Worm (Caenorhabditis elegans): Measurements from ENCODE around the gene B0303.7.

Gene B0303.7

ce11 chrIII:8678371-8678770 is 15.1 kb upstream of the B0303.7 start:
- TF ChIP-seq tag-97 (GFP tag; IDR thresholded peaks at IDR 0.05) = no peak
- no peak for TF ChIP-seq cey-2 (tag; optimal IDR thresholded peaks at IDR 0.05; ENCODE audit: borderline replicate concordance, insufficient read depth)
- TF ChIP-seq vab-7 (GFP tag; IDR thresholded peaks at IDR 0.05) = peak; percentile 90
- TF ChIP-seq lsy-2 (tag; optimal IDR thresholded peaks at IDR 0.05) = peak; percentile 36 to 68
- TF ChIP-seq ctbp-1 (GFP tag; IDR thresholded peaks at IDR 0.05) = peak; percentile 90
- peak; percentile 63 for TF ChIP-seq nhr-28 (tag; optimal IDR thresholded peaks at IDR 0.05)
- TF ChIP-seq F49E8.2 (tag; optimal IDR thresholded peaks at IDR 0.05; ENCODE audit: borderline replicate concordance) = peak; percentile 44
- peak; percentile 92 for TF ChIP-seq lin-1 (GFP tag; IDR thresholded peaks at IDR 0.05)
- peak; percentile 72 for TF ChIP-seq hlh-30 (tag; optimal IDR thresholded peaks at IDR 0.05; ENCODE audit: insufficient read depth)
- TF ChIP-seq aha-1 (tag) = peak; percentile 84
- TF ChIP-seq ztf-7 (tag; optimal IDR thresholded peaks at IDR 0.05) = peak; percentile 81
- 0 out of 2 replicates have a peak, but pooled peaks have one; percentile 7 for TF ChIP-seq saeg-2 (GFP tag; IDR thresholded peaks at IDR 0.05)
- peak; percentile 93 for TF ChIP-seq Y105C5A.15 (GFP tag; IDR thresholded peaks at IDR 0.05)
- peak; percentile 46 for TF ChIP-seq hlh-11 (tag; optimal IDR thresholded peaks at IDR 0.05)
- TF ChIP-seq ceh-44 (GFP tag; IDR thresholded peaks at IDR 0.05) = peak; percentile 74; the same call in 1 of the 2 replicates
- TF ChIP-seq lim-7 (GFP tag; IDR thresholded peaks at IDR 0.05) = peak; percentile 97
- TF ChIP-seq snpc-4 (tag; optimal IDR thresholded peaks at IDR 0.05) = no peak
- peak; percentile 86 to 89; a peak in 3 of 4 replicates for TF ChIP-seq madf-5 (GFP tag; IDR thresholded peaks at IDR 0.05)
- TF ChIP-seq ceh-20 (GFP tag; IDR thresholded peaks at IDR 0.05) = peak; percentile 85
- TF ChIP-seq zag-1 (tag; optimal IDR thresholded peaks at IDR 0.05) = no peak
- TF ChIP-seq ceh-82 (tag; optimal IDR thresholded peaks at IDR 0.05) = no peak
- no peak for TF ChIP-seq nhr-237 (tag; optimal IDR thresholded peaks at IDR 0.05)
- TF ChIP-seq dmd-6 (GFP tag; IDR thresholded peaks at IDR 0.05) = peak; percentile 47
- TF ChIP-seq zfp-2 (tag; optimal IDR thresholded peaks at IDR 0.05) = peak; percentile 24
- TF ChIP-seq T20F7.1 (GFP tag; optimal IDR thresholded peaks at IDR 0.05) = peak; percentile 73
- no peak for TF ChIP-seq lin-39 (tag; optimal IDR thresholded peaks at IDR 0.05)
- peak; percentile 58 for TF ChIP-seq nhr-48 (tag; optimal IDR thresholded peaks at IDR 0.05)
- TF ChIP-seq lin-15B (tag; optimal IDR thresholded peaks at IDR 0.05) = no peak
- peak; percentile 95 for TF ChIP-seq dmd-8 (GFP tag; IDR thresholded peaks at IDR 0.05)
- peak; percentile 72 for TF ChIP-seq php-3 (GFP tag; IDR thresholded peaks at IDR 0.05)
- peak; percentile 87 for TF ChIP-seq nhr-41 (GFP tag; IDR thresholded peaks at IDR 0.05)
- TF ChIP-seq arid-1 (GFP tag; conservative IDR thresholded peaks at IDR 0.05) = peak; percentile 90
- TF ChIP-seq F37D6.2 (tag; optimal IDR thresholded peaks at IDR 0.05) = peak; percentile 50
- peak; percentile 82 for TF ChIP-seq mes-2 (tag; optimal IDR thresholded peaks at IDR 0.05; ENCODE audit: poor library complexity, severe bottlenecking)
- no peak for TF ChIP-seq ztf-11 (tag; optimal IDR thresholded peaks at IDR 0.05)
- TF ChIP-seq hif-1 (tag; optimal IDR thresholded peaks at IDR 0.05) = peak in 1 of 2 experiments; percentile 69
- no peak for TF ChIP-seq unc-39 (tag; optimal IDR thresholded peaks at IDR 0.05)
- peak; percentile 84 for TF ChIP-seq lin-38 (GFP tag; IDR thresholded peaks at IDR 0.05)
- peak; percentile 72 for TF ChIP-seq rbr-2 (tag; optimal IDR thresholded peaks at IDR 0.05)
- TF ChIP-seq unc-62 (GFP tag; optimal IDR thresholded peaks at IDR 0.05 in 1 of 2) = peak in 1 of 2 experiments; percentile 93
- no peak for TF ChIP-seq unc-62 (tag; optimal IDR thresholded peaks at IDR 0.05)
- TF ChIP-seq nhr-76 (tag; optimal IDR thresholded peaks at IDR 0.05) = no peak
- TF ChIP-seq nhr-77 (tag; optimal IDR thresholded peaks at IDR 0.05) = no peak
- TF ChIP-seq tra-1 (GFP tag; IDR thresholded peaks at IDR 0.05) = peak; percentile 87
- peak; percentile 97 for TF ChIP-seq egl-43 (GFP tag; IDR thresholded peaks at IDR 0.05)
- no peak for TF ChIP-seq R02D3.7 (tag; optimal IDR thresholded peaks at IDR 0.05)
- TF ChIP-seq lir-3 (tag; optimal IDR thresholded peaks at IDR 0.05) = peak; percentile 75
- TF ChIP-seq lin-13 (GFP tag; optimal IDR thresholded peaks at IDR 0.05) = peak; percentile 72
- no peak for TF ChIP-seq attf-4 (tag; optimal IDR thresholded peaks at IDR 0.05)
- TF ChIP-seq T26A8.4 (GFP tag; IDR thresholded peaks at IDR 0.05) = peak; percentile 85
- peak; percentile 71; the same call in 1 of the 2 replicates for TF ChIP-seq dmd-9 (GFP tag; IDR thresholded peaks at IDR 0.05)
- peak; percentile 0 for TF ChIP-seq fkh-10 (GFP tag; optimal IDR thresholded peaks at IDR 0.05)

Data from whole organism, L4 larva.